Fruit fly (Drosophila melanogaster) whole organism, adult: ENCODE data around the gene CG31952.

Experiments used
- CG12768 ChIP-seq: fragments of 200-800 bp; sonication (Bioruptor generic); optimal IDR thresholded peaks from 2 replicates; lab custom pipeline; 2017; ENCODE audit warnings: missing biosample characterization, missing genetic modification characterization, mild to moderate bottlenecking, moderate library complexity, missing genetic modification reagents
- CG7101 ChIP-seq: fragments of 200-800 bp; sonication (Bioruptor generic); optimal IDR thresholded peaks from 2 replicates; lab custom pipeline; 2018; ENCODE audit warnings: missing biosample characterization, mild to moderate bottlenecking, missing genetic modification characterization, moderate library complexity
- Crg-1 ChIP-seq: fragments of 200-800 bp; sonication (Bioruptor generic); optimal IDR thresholded peaks from 2 replicates; lab custom pipeline; 2016; ENCODE audit warnings: missing biosample characterization, missing genetic modification characterization
- bab1 ChIP-seq: fragments of 200-800 bp; sonication (Bioruptor generic); optimal IDR thresholded peaks from 3 replicates; lab custom pipeline; 2019; ENCODE audit warnings: missing biosample characterization, mild to moderate bottlenecking, missing genetic modification characterization, moderate library complexity
- cic ChIP-seq: fragments of 200-800 bp; sonication (Bioruptor generic); optimal IDR thresholded peaks from 2 replicates; lab custom pipeline; 2017; ENCODE audit warnings: missing biosample characterization, mild to moderate bottlenecking, missing genetic modification characterization, moderate library complexity
- kay ChIP-seq: fragments of 200-800 bp; sonication (Bioruptor generic); peaks from one replicate; lab custom pipeline; 2016; ENCODE audit warnings: missing biosample characterization, missing genetic modification characterization, borderline replicate concordance
- pad ChIP-seq: fragments of 200-800 bp; sonication (Bioruptor generic); optimal IDR thresholded peaks from 3 replicates; lab custom pipeline; 2017; ENCODE audit warnings: missing biosample characterization, missing genetic modification characterization, mild to moderate bottlenecking, moderate library complexity, missing genetic modification reagents
- toe ChIP-seq: fragments of 200-800 bp; sonication (Bioruptor generic); optimal IDR thresholded peaks from 2 replicates; lab custom pipeline; 2016; ENCODE audit warnings: missing biosample characterization, missing genetic modification characterization

dm6 chr2L:3369822-3370221 lies 46.7 kb upstream of the CG31952 start:
- TF ChIP-seq Crg-1 (no peak), pad (no peak), CG12768 (no peak), bab1 (GFP tag; lab: Kevin White, UChicago) (no peak), CG7101 (tag; lab: Kevin White, UChicago) (no peak), toe (no peak), kay (GFP tag; lab: Kevin White, UChicago) (peak; percentile 73), cic (GFP tag; lab: Kevin White, UChicago) (no peak)
